Fruit fly (Drosophila melanogaster): ENCODE measurements around the gene Fit1.

The Fit1 gene

DNA sequence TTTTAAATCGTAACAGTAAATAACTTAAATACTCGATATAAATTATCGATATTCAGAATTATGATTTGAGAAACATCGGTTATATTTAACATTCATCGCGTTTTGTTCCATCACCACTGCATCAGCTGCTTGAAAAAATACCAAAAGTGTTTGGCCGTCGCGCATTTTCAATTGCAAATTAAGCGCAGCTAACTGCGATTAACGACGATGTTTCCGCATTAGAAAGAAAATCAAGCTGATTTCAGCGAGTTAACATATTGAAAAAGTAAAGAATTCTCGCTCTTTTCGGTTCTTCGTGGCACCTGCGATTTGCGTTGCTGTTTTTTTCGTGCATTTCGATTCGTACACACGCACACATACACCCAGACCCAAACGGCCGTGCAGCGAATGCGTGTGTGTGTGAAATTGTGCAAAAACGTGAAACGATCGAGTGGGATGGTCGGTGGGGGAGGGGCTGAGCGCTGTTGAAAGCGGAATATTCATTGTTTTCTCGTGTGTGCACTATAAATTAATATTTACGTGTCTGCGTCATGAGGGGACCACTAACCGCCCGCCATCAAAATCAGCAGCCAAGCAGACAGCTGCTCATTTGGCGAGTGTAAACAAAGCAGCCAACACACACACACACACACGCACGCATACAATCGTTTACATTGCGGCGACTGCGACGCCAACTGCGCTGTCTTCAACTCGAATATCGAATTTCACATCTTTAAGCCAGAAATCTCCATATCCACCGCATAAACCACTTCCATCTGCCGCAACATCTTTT is 4.9 kb downstream of the Fit1 start, which contains the start of gene Ack (continued):
- TF ChIP-seq Pdp1 (GFP tag; optimal IDR thresholded peaks at IDR 0.05) (no peak), esg (GFP tag; conservative IDR thresholded peaks at IDR 0.05) (no peak), D19B (GFP tag; optimal IDR thresholded peaks at IDR 0.05) (no peak), slou (GFP tag; optimal IDR thresholded peaks at IDR 0.05) (no peak), Sox102F (GFP tag; optimal IDR thresholded peaks at IDR 0.05) (no peak), CG12236 (GFP tag; optimal IDR thresholded peaks at IDR 0.05) (no peak), fd102C (GFP tag; optimal IDR thresholded peaks at IDR 0.05) (no peak), Usf (GFP tag; optimal IDR thresholded peaks at IDR 0.05) (no peak), vnd (GFP tag; IDR thresholded peaks at IDR 0.05; ENCODE audit: partially characterized antibody) (peak; percentile 72), btn (GFP tag; optimal IDR thresholded peaks at IDR 0.05) (no peak), Fer3 (tag; optimal IDR thresholded peaks at IDR 0.05) (no peak), E2f1 (GFP tag; IDR thresholded peaks at IDR 0.05) (no peak), MESR4 (GFP tag; optimal IDR thresholded peaks at IDR 0.05) (peak; percentile 57), pan (optimal IDR thresholded peaks at IDR 0.05) (no peak), pan (GFP tag; optimal IDR thresholded peaks at IDR 0.05 in 1 of 2, IDR thresholded peaks at IDR 0.05 in 1 of 2) (peak in 1 of 2 experiments; percentile 6), MBD-R2 (GFP tag; IDR thresholded peaks at IDR 0.05) (peak; percentile 50; the same call in 1 of the 2 replicates), CG8478 (optimal IDR thresholded peaks at IDR 0.05) (peak; percentile 26), mirr (GFP tag; optimal IDR thresholded peaks at IDR 0.05) (peak; percentile 18), sqz (GFP tag; optimal IDR thresholded peaks at IDR 0.05) (peak; percentile 46), CG17186 (GFP tag; optimal IDR thresholded peaks at IDR 0.05) (peak; percentile 43), CG11560 (tag; IDR thresholded peaks at IDR 0.05) (peak; percentile 95), CG12942 (GFP tag; optimal IDR thresholded peaks at IDR 0.05) (no peak), CG33213 (GFP tag; optimal IDR thresholded peaks at IDR 0.05) (no peak), CG34376 (GFP tag; optimal IDR thresholded peaks at IDR 0.05) (peak; percentile 11), nmo (GFP tag; optimal IDR thresholded peaks at IDR 0.05) (peak; percentile 15), CG6791 (GFP tag; IDR thresholded peaks at IDR 0.05; ENCODE audit: partially characterized antibody) (peak; percentile 73), CG12391 (tag; optimal IDR thresholded peaks at IDR 0.05) (peak; percentile 25), ham (GFP tag; IDR thresholded peaks at IDR 0.05) (no peak), C15 (GFP tag; IDR thresholded peaks at IDR 0.05) (no peak), CkIIα-i1 (GFP tag; IDR thresholded peaks at IDR 0.05) (no peak), Trl (optimal IDR thresholded peaks at IDR 0.05) (no peak), Trl (GFP tag; optimal IDR thresholded peaks at IDR 0.05) (no peak), hbn (GFP tag; IDR thresholded peaks at IDR 0.05; ENCODE audit: partially characterized antibody) (peak; percentile 86), CG17829 (tag; optimal IDR thresholded peaks at IDR 0.05) (peak; percentile 5), fd96Cb (tag; optimal IDR thresholded peaks at IDR 0.05) (no peak), HLH4C (GFP tag; IDR thresholded peaks at IDR 0.05; ENCODE audit: partially characterized antibody) (peak; percentile 73), az2 (GFP tag; optimal IDR thresholded peaks at IDR 0.05) (no peak), chinmo (GFP tag; IDR thresholded peaks at IDR 0.05; ENCODE audit: partially characterized antibody) (peak; percentile 89), aop (GFP tag; IDR thresholded peaks at IDR 0.05) (no peak), ems (GFP tag; optimal IDR thresholded peaks at IDR 0.05) (no peak), Tbp (GFP tag; optimal IDR thresholded peaks at IDR 0.05) (no peak), CG16863 (GFP tag; optimal IDR thresholded peaks at IDR 0.05) (no peak), Xrp1 (GFP tag; IDR thresholded peaks at IDR 0.05) (no peak), Jarid2 (GFP tag; optimal IDR thresholded peaks at IDR 0.05) (no peak), CG10979 (tag; optimal IDR thresholded peaks at IDR 0.05) (no peak), amos (GFP tag; IDR thresholded peaks at IDR 0.05; ENCODE audit: partially characterized antibody) (peak; percentile 94), lmd (GFP tag; IDR thresholded peaks at IDR 0.05) (no peak), Scr (GFP tag; IDR thresholded peaks at IDR 0.05; ENCODE audit: partially characterized antibody) (peak; percentile 85), CG16815 (GFP tag; optimal IDR thresholded peaks at IDR 0.05) (no peak), CG32767 (GFP tag; IDR thresholded peaks at IDR 0.05) (0 out of 2 replicates have a peak, but pooled peaks have one; percentile 34)
